Worm (Caenorhabditis elegans): ENCODE measurements around the gene atg-2.

Gene atg-2

ce11 chrX:6840670-6841308 is 34.2 kb downstream of the atg-2 start, which contains the start of the genes glr-6 and asg-2:
Gene glr-6, minus strand, starts transcription at chrX:6840720.
Gene asg-2, plus strand, starts transcription at chrX:6841258.
- peak; percentile 47 for TF ChIP-seq cog-1 (tag; optimal IDR thresholded peaks at IDR 0.05)
- no peak for TF ChIP-seq ref-1 (GFP tag; conservative IDR thresholded peaks at IDR 0.05)
- peak; percentile 87 for TF ChIP-seq T22C8.4 (GFP tag; IDR thresholded peaks at IDR 0.05)
- TF ChIP-seq ztf-29 (GFP tag; IDR thresholded peaks at IDR 0.05), result no peak
- TF ChIP-seq tab-1 (GFP tag; IDR thresholded peaks at IDR 0.05), result no peak
- TF ChIP-seq flt-1 (GFP tag; IDR thresholded peaks at IDR 0.05), result 0 out of 2 replicates have a peak, but pooled peaks have one; percentile 53
- no peak for TF ChIP-seq ztf-23 (GFP tag; IDR thresholded peaks at IDR 0.05)

- no peak for TF ChIP-seq ztf-23 (GFP tag; IDR thresholded peaks at IDR 0.05)
These were observed 38.0 kb downstream of the atg-2 start, which contains the start of gene C53B7.3 for ce11 chrX:6844394-6845072. Gene C53B7.3, plus strand, starts transcription at chrX:6844755.

ce11 chrX:6845934-6846333 is 39.4 kb downstream of the atg-2 start, which contains the start of gene C53B7.2:
Gene C53B7.2, plus strand, starts transcription at chrX:6846234.
- TF ChIP-seq med-1 (GFP tag; optimal IDR thresholded peaks at IDR 0.05; ENCODE audit: insufficient read depth), result no peak
- no peak for TF ChIP-seq flt-1 (GFP tag; IDR thresholded peaks at IDR 0.05)
- no peak for TF ChIP-seq klf-2 (GFP tag; conservative IDR thresholded peaks at IDR 0.05)
- no peak for TF ChIP-seq ztf-23 (GFP tag; IDR thresholded peaks at IDR 0.05)
- no peak for TF ChIP-seq ztf-29 (GFP tag; IDR thresholded peaks at IDR 0.05)
- no peak for TF ChIP-seq ref-1 (GFP tag; conservative IDR thresholded peaks at IDR 0.05)
- TF ChIP-seq tab-1 (GFP tag; IDR thresholded peaks at IDR 0.05), result no peak
- TF ChIP-seq cog-1 (tag; optimal IDR thresholded peaks at IDR 0.05), result no peak
- TF ChIP-seq T22C8.4 (GFP tag; IDR thresholded peaks at IDR 0.05), result no peak

ce11 chrX:6848596-6848995 is 42.0 kb downstream of the atg-2 start:
- TF ChIP-seq med-1 (GFP tag; optimal IDR thresholded peaks at IDR 0.05; ENCODE audit: insufficient read depth) (no peak), tab-1 (GFP tag; IDR thresholded peaks at IDR 0.05) (no peak), T22C8.4 (GFP tag; IDR thresholded peaks at IDR 0.05) (no peak), ztf-29 (GFP tag; IDR thresholded peaks at IDR 0.05) (no peak), ztf-23 (GFP tag; IDR thresholded peaks at IDR 0.05) (no peak), ref-1 (GFP tag; conservative IDR thresholded peaks at IDR 0.05) (no peak), cog-1 (tag; optimal IDR thresholded peaks at IDR 0.05) (no peak), klf-2 (GFP tag; conservative IDR thresholded peaks at IDR 0.05) (no peak), flt-1 (GFP tag; IDR thresholded peaks at IDR 0.05) (no peak)

- TF ChIP-seq med-1 (GFP tag; optimal IDR thresholded peaks at IDR 0.05; ENCODE audit: insufficient read depth) (no peak), T22C8.4 (GFP tag; IDR thresholded peaks at IDR 0.05) (no peak), cog-1 (tag; optimal IDR thresholded peaks at IDR 0.05) (no peak), tab-1 (GFP tag; IDR thresholded peaks at IDR 0.05) (no peak), ref-1 (GFP tag; conservative IDR thresholded peaks at IDR 0.05) (no peak), flt-1 (GFP tag; IDR thresholded peaks at IDR 0.05) (no peak), klf-2 (GFP tag; conservative IDR thresholded peaks at IDR 0.05) (no peak), ztf-23 (GFP tag; IDR thresholded peaks at IDR 0.05) (no peak), ztf-29 (GFP tag; IDR thresholded peaks at IDR 0.05) (no peak)
These were observed 43.8 kb downstream of the atg-2 start for ce11 chrX:6850412-6850811.

- TF ChIP-seq ref-1 (GFP tag; conservative IDR thresholded peaks at IDR 0.05), result no peak
- TF ChIP-seq klf-2 (GFP tag; conservative IDR thresholded peaks at IDR 0.05), result no peak
- no peak for TF ChIP-seq cog-1 (tag; optimal IDR thresholded peaks at IDR 0.05)
- TF ChIP-seq med-1 (GFP tag; optimal IDR thresholded peaks at IDR 0.05; ENCODE audit: insufficient read depth), result no peak
- no peak for TF ChIP-seq ztf-23 (GFP tag; IDR thresholded peaks at IDR 0.05)
- no peak for TF ChIP-seq tab-1 (GFP tag; IDR thresholded peaks at IDR 0.05)
- no peak for TF ChIP-seq flt-1 (GFP tag; IDR thresholded peaks at IDR 0.05)
- TF ChIP-seq T22C8.4 (GFP tag; IDR thresholded peaks at IDR 0.05), result no peak
- TF ChIP-seq ztf-29 (GFP tag; IDR thresholded peaks at IDR 0.05), result no peak
These were observed 46.8 kb downstream of the atg-2 start, which contains the start of gene rig-3 for ce11 chrX:6853318-6853717. Gene rig-3, plus strand, starts transcription at chrX:6853618.

- TF ChIP-seq cog-1 (tag; optimal IDR thresholded peaks at IDR 0.05) (no peak), flt-1 (GFP tag; IDR thresholded peaks at IDR 0.05) (no peak), med-1 (GFP tag; optimal IDR thresholded peaks at IDR 0.05; ENCODE audit: insufficient read depth) (no peak), T22C8.4 (GFP tag; IDR thresholded peaks at IDR 0.05) (no peak), ztf-23 (GFP tag; IDR thresholded peaks at IDR 0.05) (no peak), klf-2 (GFP tag; conservative IDR thresholded peaks at IDR 0.05) (no peak), tab-1 (GFP tag; IDR thresholded peaks at IDR 0.05) (no peak), ref-1 (GFP tag; conservative IDR thresholded peaks at IDR 0.05) (no peak), ztf-29 (GFP tag; IDR thresholded peaks at IDR 0.05) (no peak)
These were observed 50.2 kb downstream of the atg-2 start for ce11 chrX:6856793-6857192.

ce11 chrX:6861564-6861963 is 55.0 kb downstream of the atg-2 start:
- TF ChIP-seq T22C8.4 (GFP tag; IDR thresholded peaks at IDR 0.05) (no peak), tab-1 (GFP tag; IDR thresholded peaks at IDR 0.05) (no peak), ztf-29 (GFP tag; IDR thresholded peaks at IDR 0.05) (no peak), cog-1 (tag; optimal IDR thresholded peaks at IDR 0.05) (no peak), ref-1 (GFP tag; conservative IDR thresholded peaks at IDR 0.05) (no peak), flt-1 (GFP tag; IDR thresholded peaks at IDR 0.05) (no peak), ztf-23 (GFP tag; IDR thresholded peaks at IDR 0.05) (no peak), klf-2 (GFP tag; conservative IDR thresholded peaks at IDR 0.05) (no peak), med-1 (GFP tag; optimal IDR thresholded peaks at IDR 0.05; ENCODE audit: insufficient read depth) (no peak)

DNA sequence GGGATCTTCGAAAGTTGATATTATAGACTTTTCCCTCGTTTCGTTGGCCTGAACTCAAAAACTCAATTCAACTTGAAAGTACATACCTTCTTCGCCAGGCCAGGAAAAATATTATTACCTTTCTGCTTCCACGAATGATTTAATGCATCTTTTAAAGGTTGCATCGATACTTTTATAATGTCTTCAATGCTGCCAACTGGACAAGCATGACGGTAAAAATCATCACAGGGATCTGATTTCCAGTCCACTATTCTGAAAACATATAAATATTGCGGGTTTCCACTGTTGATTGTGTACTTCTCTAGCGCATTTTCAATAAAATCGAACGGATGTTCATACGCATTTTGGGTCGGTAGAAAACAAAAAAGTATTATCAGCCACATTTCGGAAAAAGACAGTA is 56.5 kb downstream of the atg-2 start, which contains the start of gene nep-4:
TSS of gene nep-4 (minus strand) at position 393 of the 400 bp plus-strand sequence.
- TF ChIP-seq flt-1 (GFP tag; IDR thresholded peaks at IDR 0.05), result no peak
- TF ChIP-seq ztf-23 (GFP tag; IDR thresholded peaks at IDR 0.05), result no peak
- no peak for TF ChIP-seq cog-1 (tag; optimal IDR thresholded peaks at IDR 0.05)
- no peak for TF ChIP-seq med-1 (GFP tag; optimal IDR thresholded peaks at IDR 0.05; ENCODE audit: insufficient read depth)
- TF ChIP-seq ztf-29 (GFP tag; IDR thresholded peaks at IDR 0.05), result no peak
- no peak for TF ChIP-seq klf-2 (GFP tag; conservative IDR thresholded peaks at IDR 0.05)
- TF ChIP-seq ref-1 (GFP tag; conservative IDR thresholded peaks at IDR 0.05), result no peak
- TF ChIP-seq tab-1 (GFP tag; IDR thresholded peaks at IDR 0.05), result no peak
- no peak for TF ChIP-seq T22C8.4 (GFP tag; IDR thresholded peaks at IDR 0.05)
